Fruit fly (Drosophila melanogaster) whole organism, embryonic: Measurements from ENCODE around the gene wda.

Experiments used
- Adf1 ChIP-seq: fragments of 200-800 bp; sonication (Bioruptor generic); IDR thresholded peaks from 2 replicates; pipeline ENCODE4 v1.3.6; 2022; ENCODE audit warnings: missing biosample characterization, missing genetic modification characterization
- CG10147 ChIP-seq: fragments of 200-800 bp; sonication (Bioruptor generic); optimal IDR thresholded peaks from 2 replicates; lab custom pipeline; 2019; ENCODE audit warnings: missing biosample characterization, mild to moderate bottlenecking, missing genetic modification characterization, moderate library complexity
- CG10274 ChIP-seq: fragments of 200-800 bp; sonication (Bioruptor generic); optimal IDR thresholded peaks from 3 replicates; lab custom pipeline; 2017; ENCODE audit warnings: missing biosample characterization, mild to moderate bottlenecking, missing genetic modification characterization
- CG11093 ChIP-seq: fragments of 200-800 bp; sonication (Bioruptor generic); IDR thresholded peaks from 3 replicates; pipeline ENCODE4 v1.3.6; 2022; ENCODE audit warnings: missing biosample characterization, missing genetic modification characterization
- CG11560 ChIP-seq: fragments of 200-800 bp; sonication (Bioruptor generic); IDR thresholded peaks from 3 replicates; pipeline ENCODE4 v1.3.6; 2022; ENCODE audit warnings: missing biosample characterization, missing genetic modification characterization
- CG12659 ChIP-seq: fragments of 200-800 bp; sonication (Bioruptor generic); optimal IDR thresholded peaks from 3 replicates; lab custom pipeline; 2017; ENCODE audit warnings: mild to moderate bottlenecking, missing biosample characterization, missing genetic modification reagents, missing genetic modification characterization
- CG12744 ChIP-seq: fragments of 200-800 bp; sonication (Bioruptor generic); optimal IDR thresholded peaks from 2 replicates; lab custom pipeline; 2016; ENCODE audit warnings: missing biosample characterization, missing genetic modification characterization
- CG15601 ChIP-seq: fragments of 200-800 bp; sonication (Bioruptor generic); optimal IDR thresholded peaks from 3 replicates; lab custom pipeline; 2019; ENCODE audit warnings: missing biosample characterization, mild to moderate bottlenecking, missing genetic modification characterization, moderate library complexity
- CG15696 ChIP-seq: fragments of 200-800 bp; sonication (Bioruptor generic); optimal IDR thresholded peaks from 2 replicates; lab custom pipeline; 2019; ENCODE audit warnings: missing biosample characterization, mild to moderate bottlenecking, missing genetic modification characterization, moderate library complexity
- CG16779 ChIP-seq: fragments of 200-800 bp; sonication (Bioruptor generic); IDR thresholded peaks from 2 replicates; pipeline ENCODE4 v1.3.6; 2022; ENCODE audit warnings: missing biosample characterization, missing genetic modification characterization
- CG17612 ChIP-seq: fragments of 200-800 bp; sonication (Bioruptor generic); IDR thresholded peaks from 2 replicates; pipeline ENCODE4 v1.3.6; 2022; ENCODE audit warnings: missing biosample characterization, missing genetic modification characterization
- CG1792 ChIP-seq: fragments of 200-800 bp; sonication (Bioruptor generic); optimal IDR thresholded peaks from 2 replicates; lab custom pipeline; 2016; ENCODE audit warnings: missing biosample characterization, missing genetic modification characterization
- CG18011 ChIP-seq: fragments of 200-800 bp; sonication (Bioruptor generic); optimal IDR thresholded peaks from 2 replicates; lab custom pipeline; 2017; ENCODE audit warnings: missing biosample characterization, missing genetic modification characterization, mild to moderate bottlenecking, moderate library complexity, missing genotype
- CG2120 ChIP-seq: fragments of 200-800 bp; sonication (Bioruptor generic); optimal IDR thresholded peaks from 3 replicates; lab custom pipeline; 2016; ENCODE audit warnings: missing biosample characterization, missing genetic modification characterization
- CG34376 ChIP-seq: fragments of 200-800 bp; sonication (Bioruptor generic); optimal IDR thresholded peaks from 2 replicates; lab custom pipeline; 2018; ENCODE audit warnings: missing biosample characterization, mild to moderate bottlenecking, missing genetic modification characterization
- CG34422 ChIP-seq: fragments of 200-800 bp; sonication (Bioruptor generic); IDR thresholded peaks from 3 replicates; pipeline ENCODE4 v1.3.6; 2022; ENCODE audit warnings: missing biosample characterization, missing genetic modification characterization
- CG4360 ChIP-seq: fragments of 200-800 bp; sonication (Bioruptor generic); IDR thresholded peaks from 2 replicates; pipeline ENCODE4 v1.3.6; 2022; ENCODE audit warnings: missing biosample characterization, missing genetic modification characterization
- CG43689 ChIP-seq: fragments of 200-800 bp; sonication (Bioruptor generic); IDR thresholded peaks from 2 replicates; pipeline ENCODE4 v1.3.6; 2022; ENCODE audit warnings: missing biosample characterization, missing genetic modification characterization
- CG4424 ChIP-seq: fragments of 200-800 bp; sonication (Bioruptor generic); optimal IDR thresholded peaks from 3 replicates; lab custom pipeline; 2016; ENCODE audit warnings: missing biosample characterization, missing genetic modification characterization
- CG5180 ChIP-seq: fragments of 200-800 bp; sonication (Bioruptor generic); optimal IDR thresholded peaks from 3 replicates; lab custom pipeline; 2017; ENCODE audit warnings: missing biosample characterization, missing genetic modification characterization, mild to moderate bottlenecking, moderate library complexity, missing genetic modification reagents
- CG7357 ChIP-seq: fragments of 200-800 bp; sonication (Bioruptor generic); IDR thresholded peaks from 3 replicates; pipeline ENCODE4 v1.3.6; 2022; ENCODE audit warnings: missing biosample characterization, missing genetic modification characterization
- CG9817 ChIP-seq: fragments of 200-800 bp; sonication (Bioruptor generic); optimal IDR thresholded peaks from 2 replicates; lab custom pipeline; 2018; ENCODE audit warnings: missing biosample characterization, mild to moderate bottlenecking, missing genetic modification characterization, moderate library complexity
- CHES-1-like ChIP-seq: fragments of 200-800 bp; sonication (Bioruptor generic); optimal IDR thresholded peaks from 2 replicates; lab custom pipeline; 2016; ENCODE audit warnings: missing biosample characterization, missing genetic modification characterization
- Deaf1 ChIP-seq: fragments of 200-800 bp; optimal IDR thresholded peaks from 3 replicates; lab custom pipeline; 2019; ENCODE audit warnings: missing biosample characterization, mild to moderate bottlenecking, missing genetic modification characterization, moderate library complexity
- E2f2 ChIP-seq: fragments of 200-800 bp; sonication (Bioruptor generic); IDR thresholded peaks from 2 replicates; pipeline ENCODE4 v1.3.6; 2022; ENCODE audit warnings: missing biosample characterization, missing genetic modification characterization
- Fer1 ChIP-seq: fragments of 200-800 bp; sonication (Bioruptor generic); optimal IDR thresholded peaks from 2 replicates; lab custom pipeline; 2017; ENCODE audit warnings: missing biosample characterization, mild to moderate bottlenecking, missing genetic modification characterization
- HHEX ChIP-seq: fragments of 200-800 bp; sonication (Bioruptor generic); optimal IDR thresholded peaks from 3 replicates; lab custom pipeline; 2017; ENCODE audit warnings: missing biosample characterization, mild to moderate bottlenecking, missing genetic modification characterization, missing genetic modification reagents
- Hey ChIP-seq: fragments of 200-800 bp; sonication (Bioruptor generic); optimal IDR thresholded peaks from 3 replicates; lab custom pipeline; 2018; ENCODE audit warnings: missing biosample characterization, mild to moderate bottlenecking, missing genetic modification characterization
- HmgD ChIP-seq: fragments of 200-800 bp; sonication (Bioruptor generic); optimal IDR thresholded peaks from 3 replicates; lab custom pipeline; 2016; ENCODE audit warnings: missing biosample characterization, missing genetic modification characterization
- Lhr ChIP-seq: fragments of 200-800 bp; sonication (Bioruptor generic); optimal IDR thresholded peaks from 3 replicates; lab custom pipeline; 2017; ENCODE audit warnings: mild to moderate bottlenecking, missing biosample characterization, missing genetic modification reagents, missing genetic modification characterization
- Meics ChIP-seq: fragments of 200-800 bp; sonication (Bioruptor generic); optimal IDR thresholded peaks from 2 replicates; lab custom pipeline; 2017; ENCODE audit warnings: missing biosample characterization, mild to moderate bottlenecking, missing genetic modification characterization
- Mrtf ChIP-seq: fragments of 200-800 bp; sonication (Bioruptor generic); IDR thresholded peaks from 3 replicates; pipeline ENCODE4 v1.3.6; 2022; ENCODE audit warnings: missing biosample characterization, missing genetic modification characterization
- NK7.1 ChIP-seq: fragments of 200-800 bp; sonication (Bioruptor generic); optimal IDR thresholded peaks from 3 replicates; lab custom pipeline; 2016; ENCODE audit warnings: missing biosample characterization, missing genetic modification characterization
- Spps ChIP-seq: fragments of 200-800 bp; sonication (Bioruptor generic); optimal IDR thresholded peaks from 2 replicates; lab custom pipeline; 2018; ENCODE audit warnings: missing biosample characterization, mild to moderate bottlenecking, missing genetic modification characterization
- Ssrp ChIP-seq: fragments of 200-800 bp; sonication (Bioruptor generic); optimal IDR thresholded peaks from 2 replicates; lab custom pipeline; 2018; ENCODE audit warnings: missing biosample characterization, mild to moderate bottlenecking, missing genetic modification characterization, moderate library complexity
- disco-r ChIP-seq: fragments of 200-800 bp; sonication (Bioruptor generic); optimal IDR thresholded peaks from 2 replicates; lab custom pipeline; 2016; ENCODE audit warnings: missing biosample characterization, missing genetic modification characterization
- ems ChIP-seq: fragments of 200-800 bp; sonication (Bioruptor generic); optimal IDR thresholded peaks from 3 replicates; lab custom pipeline; 2016; ENCODE audit warnings: missing biosample characterization, missing genetic modification characterization
- fd102C ChIP-seq: fragments of 200-800 bp; sonication (Bioruptor generic); optimal IDR thresholded peaks from 2 replicates; lab custom pipeline; 2018; ENCODE audit warnings: missing biosample characterization, mild to moderate bottlenecking, missing genetic modification characterization, moderate library complexity
- insv ChIP-seq, 2 experiments: fragments of 200-800 bp; sonication (Bioruptor generic); optimal IDR thresholded peaks; 3 replicates each; lab custom pipeline; 2016 to 2018; ENCODE audit warnings: missing biosample characterization in 2 of 2, missing genetic modification characterization in 2 of 2
- lbe ChIP-seq: fragments of 200-800 bp; sonication (Bioruptor generic); optimal IDR thresholded peaks from 2 replicates; lab custom pipeline; 2016; ENCODE audit warnings: missing biosample characterization, mild to moderate bottlenecking, missing genetic modification characterization
- luna ChIP-seq: fragments of 200-800 bp; sonication (Bioruptor generic); optimal IDR thresholded peaks from 2 replicates; lab custom pipeline; 2016; ENCODE audit warnings: missing biosample characterization, missing genetic modification characterization
- nerfin-2 ChIP-seq: fragments of 200-800 bp; sonication (Bioruptor generic); IDR thresholded peaks from 2 replicates; pipeline ENCODE4 v1.3.6; 2022; ENCODE audit warnings: missing biosample characterization, missing genetic modification characterization; ENCODE audit not compliant: partially characterized antibody
- nmo ChIP-seq: fragments of 200-800 bp; sonication (Bioruptor generic); optimal IDR thresholded peaks from 2 replicates; lab custom pipeline; 2018; ENCODE audit warnings: missing biosample characterization, mild to moderate bottlenecking, missing genetic modification characterization, moderate library complexity
- odd ChIP-seq: fragments of 200-800 bp; sonication (Bioruptor generic); optimal IDR thresholded peaks from 2 replicates; lab custom pipeline; 2017; ENCODE audit warnings: missing biosample characterization, mild to moderate bottlenecking, missing genetic modification characterization
- p53 ChIP-seq: fragments of 200-800 bp; sonication (Bioruptor generic); optimal IDR thresholded peaks from 2 replicates; lab custom pipeline; 2016; ENCODE audit warnings: missing biosample characterization, missing genetic modification characterization
- pan ChIP-seq, 4 experiments: fragments of >200 bp in 3 of 4; fragments of 200-800 bp in 1 of 4; sonication (Bioruptor generic) in 1 of 4; optimal IDR thresholded peaks in 3 of 4; IDR thresholded peaks in 1 of 4; 2 replicates each; pipeline versions ENCODE4 v1.3.6 to Lab custom; 2017 to 2022; ENCODE audit warnings: missing biosample characterization in 2 of 4, missing genetic modification characterization in 2 of 4, mixed read lengths in 1 of 4
- ranshi ChIP-seq: fragments of 200-800 bp; sonication (Bioruptor generic); IDR thresholded peaks from 2 replicates; pipeline ENCODE4 v1.3.6; 2022; ENCODE audit warnings: missing biosample characterization, missing genetic modification characterization
- row ChIP-seq: fragments of 200-800 bp; sonication (Bioruptor generic); IDR thresholded peaks from 3 replicates; pipeline ENCODE4 v1.3.6; 2022; ENCODE audit warnings: missing biosample characterization, missing genetic modification characterization
- sens ChIP-seq: fragments of 200-800 bp; sonication (Bioruptor generic); peaks from one replicate; lab custom pipeline; 2016; ENCODE audit warnings: missing biosample characterization, missing genetic modification characterization
- stc ChIP-seq: fragments of 200-800 bp; sonication (Bioruptor generic); IDR thresholded peaks from 2 replicates; pipeline ENCODE4 v1.3.6; 2022; ENCODE audit warnings: missing biosample characterization, missing genetic modification characterization
- sug ChIP-seq: fragments of 200-800 bp; optimal IDR thresholded peaks from 2 replicates; lab custom pipeline; 2019; ENCODE audit warnings: missing biosample characterization, mild to moderate bottlenecking, missing genetic modification characterization, moderate library complexity
- tap ChIP-seq: fragments of 200-800 bp; optimal IDR thresholded peaks from 3 replicates; lab custom pipeline; 2019; ENCODE audit warnings: missing biosample characterization, mild to moderate bottlenecking, missing genetic modification characterization, moderate library complexity

wda gene

DNA sequence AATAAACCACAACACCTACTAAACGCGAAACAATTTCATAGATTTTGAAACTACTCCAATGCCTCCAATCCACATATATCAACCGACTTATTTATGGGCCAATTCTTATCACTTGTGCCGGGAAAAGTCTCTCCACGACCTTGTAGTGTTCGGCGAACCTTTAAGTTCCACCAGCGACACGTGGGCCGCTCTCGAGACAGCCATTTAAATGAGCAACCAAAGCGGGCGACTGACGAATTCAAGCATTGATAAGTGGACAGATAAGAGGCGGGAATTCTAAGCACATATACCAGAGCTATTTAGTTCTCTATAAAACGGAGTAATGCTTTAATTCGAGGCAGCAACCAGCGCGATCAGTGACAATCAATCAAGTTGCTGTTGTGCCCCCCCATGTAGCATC lies 45.1 kb downstream of the wda start (continued):
- no peak for TF ChIP-seq ems (GFP tag; lab: Kevin White, UChicago)
- TF ChIP-seq CG11560 (tag; lab: Robert Waterston, UW), result no peak
- TF ChIP-seq CG10147, result no peak
- TF ChIP-seq E2f2 (GFP tag; lab: Robert Waterston, UW), result no peak
- TF ChIP-seq ranshi (GFP tag; lab: Robert Waterston, UW), result no peak
- TF ChIP-seq sens (GFP tag; lab: Kevin White, UChicago), result peak; percentile 34
- no peak for TF ChIP-seq Fer1 (GFP tag; lab: Kevin White, UChicago)
- TF ChIP-seq p53 (GFP tag; lab: Kevin White, UChicago), result no peak
- TF ChIP-seq CG9817 (tag; lab: Kevin White, UChicago), result peak; percentile 12
- TF ChIP-seq pan (optimal IDR thresholded peaks at IDR 0.05; lab: Kevin White, UChicago), result no peak
- TF ChIP-seq pan (GFP tag; optimal IDR thresholded peaks at IDR 0.05 in 1 of 2, IDR thresholded peaks at IDR 0.05 in 1 of 2), result peak in 1 of 2 experiments; percentile 11
- no peak for TF ChIP-seq Spps (tag; lab: Kevin White, UChicago)
- no peak for TF ChIP-seq CG16779 (GFP tag; lab: Robert Waterston, UW)
- TF ChIP-seq CG5180 (GFP tag; lab: Kevin White, UChicago), result peak; percentile 31
- no peak for TF ChIP-seq CG4424
- no peak for TF ChIP-seq CG43689 (GFP tag; lab: Robert Waterston, UW)
- TF ChIP-seq CG15601 (tag; lab: Kevin White, UChicago), result no peak
- TF ChIP-seq lbe (GFP tag; lab: Kevin White, UChicago), result no peak
- TF ChIP-seq CHES-1-like (GFP tag; lab: Kevin White, UChicago), result no peak
- TF ChIP-seq Deaf1 (tag; lab: Kevin White, UChicago), result no peak
- TF ChIP-seq row, result no peak
- no peak for TF ChIP-seq CG2120 (GFP tag; lab: Kevin White, UChicago)
- peak; percentile 86 for TF ChIP-seq sug
- TF ChIP-seq CG17612 (GFP tag; lab: Robert Waterston, UW), result no peak
- TF ChIP-seq Lhr (GFP tag; lab: Kevin White, UChicago), result no peak
- no peak for TF ChIP-seq Ssrp (tag; lab: Kevin White, UChicago)
- no peak for TF ChIP-seq CG12659 (GFP tag; lab: Kevin White, UChicago)
- TF ChIP-seq Mrtf (GFP tag; lab: Robert Waterston, UW), result no peak
- no peak for TF ChIP-seq odd (GFP tag; lab: Kevin White, UChicago)
- no peak for TF ChIP-seq CG10274
- TF ChIP-seq Hey (tag; lab: Kevin White, UChicago), result peak; percentile 99

DNA sequence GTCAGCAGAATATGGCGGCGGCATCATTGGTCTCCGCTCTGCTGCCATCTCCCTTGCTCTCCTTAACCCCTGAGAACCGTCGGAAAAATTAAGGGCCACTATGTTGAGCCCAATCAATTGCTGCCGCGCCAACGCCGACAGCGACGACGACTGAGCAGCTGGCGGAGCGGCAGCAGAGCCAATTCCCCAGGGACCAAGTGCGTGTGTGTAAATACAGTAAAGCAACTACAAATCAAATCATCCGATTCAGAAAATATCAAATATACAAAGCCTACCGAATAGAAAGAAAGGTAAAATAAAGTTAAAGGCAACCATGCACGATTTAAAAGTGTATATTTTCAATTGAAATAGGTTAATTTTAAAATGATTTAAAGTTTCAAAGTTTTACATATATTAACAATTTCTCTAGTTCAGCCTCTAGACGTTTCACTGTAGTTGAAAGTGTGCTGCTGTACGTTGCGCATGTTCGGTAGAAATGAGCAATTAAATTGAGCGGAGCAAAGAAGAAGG lies 46.1 kb downstream of the wda start:
- TF ChIP-seq disco-r (GFP tag; lab: Kevin White, UChicago) (no peak), CG18011 (GFP tag; lab: Kevin White, UChicago) (no peak), CG34376 (GFP tag; lab: Kevin White, UChicago) (peak; percentile 5), CG34422 (GFP tag; lab: Robert Waterston, UW) (no peak), Meics (GFP tag; lab: Kevin White, UChicago) (peak; percentile 76), NK7.1 (GFP tag; lab: Kevin White, UChicago) (no peak), CG11093 (no peak), fd102C (GFP tag; lab: Kevin White, UChicago) (no peak), stc (GFP tag; lab: Robert Waterston, UW) (no peak), CG1792 (GFP tag; lab: Kevin White, UChicago) (no peak), tap (tag; lab: Kevin White, UChicago) (peak; percentile 45), HmgD (no peak), CG7357 (GFP tag; lab: Robert Waterston, UW) (no peak), CG15696 (peak; percentile 71), CG12744 (GFP tag; lab: Kevin White, UChicago) (no peak), insv (GFP tag; optimal IDR thresholded peaks at IDR 0.05; lab: Kevin White, UChicago) (no peak), nerfin-2 (GFP tag; lab: Robert Waterston, UW) (no peak), luna (GFP tag; lab: Kevin White, UChicago) (no peak), nmo (GFP tag; lab: Kevin White, UChicago) (peak; percentile 60), CG4360 (GFP tag; lab: Robert Waterston, UW) (peak; percentile 21; the same call in 1 of the 2 replicates), Adf1 (GFP tag; lab: Robert Waterston, UW) (peak; percentile 87), HHEX (GFP tag; lab: Kevin White, UChicago) (peak; percentile 54)
